Fruit fly (Drosophila melanogaster) whole organism, embryonic: Measurements from ENCODE around the gene CG12224.
A peak's percentile ranks its signal among the peaks of the same experiment; 100 is the strongest.

Experiments used
- BtbVII ChIP-seq: fragments of 200-800 bp; sonication (Bioruptor generic); optimal IDR thresholded peaks from 3 replicates; lab custom pipeline; 2017; ENCODE audit warnings: missing biosample characterization, mild to moderate bottlenecking, missing genetic modification characterization
- CG10979 ChIP-seq: fragments of 200-800 bp; sonication (Bioruptor generic); optimal IDR thresholded peaks from 2 replicates; lab custom pipeline; 2018; ENCODE audit warnings: missing biosample characterization, mild to moderate bottlenecking, missing genetic modification characterization, moderate library complexity
- CG11247 ChIP-seq: fragments of 200-800 bp; sonication (Bioruptor generic); IDR thresholded peaks from 2 replicates; pipeline ENCODE4 v1.3.6; 2022; ENCODE audit warnings: missing biosample characterization, missing genetic modification characterization
- CG11398 ChIP-seq: fragments of 200-800 bp; sonication (Bioruptor generic); optimal IDR thresholded peaks from 2 replicates; lab custom pipeline; 2016; ENCODE audit warnings: missing biosample characterization, missing genetic modification characterization
- CG11560 ChIP-seq: fragments of 200-800 bp; sonication (Bioruptor generic); IDR thresholded peaks from 3 replicates; pipeline ENCODE4 v1.3.6; 2022; ENCODE audit warnings: missing biosample characterization, missing genetic modification characterization
- CG12744 ChIP-seq: fragments of 200-800 bp; sonication (Bioruptor generic); optimal IDR thresholded peaks from 2 replicates; lab custom pipeline; 2016; ENCODE audit warnings: missing biosample characterization, missing genetic modification characterization
- CG13624 ChIP-seq: fragments of 200-800 bp; sonication (Bioruptor generic); optimal IDR thresholded peaks from 2 replicates; lab custom pipeline; 2016; ENCODE audit warnings: missing biosample characterization, missing genetic modification characterization
- CG15479 ChIP-seq: fragments of 200-800 bp; sonication (Bioruptor generic); optimal IDR thresholded peaks from 3 replicates; lab custom pipeline; 2019; ENCODE audit warnings: missing biosample characterization, mild to moderate bottlenecking, missing genetic modification characterization, moderate library complexity
- CG18599 ChIP-seq: fragments of 200-800 bp; sonication (Bioruptor generic); optimal IDR thresholded peaks from 3 replicates; lab custom pipeline; 2017; ENCODE audit warnings: missing biosample characterization, missing genetic modification characterization, mild to moderate bottlenecking, moderate library complexity, missing genetic modification reagents
- CG2129 ChIP-seq: fragments of 200-800 bp; sonication (Bioruptor generic); IDR thresholded peaks from 2 replicates; pipeline ENCODE4 v1.3.6; 2022; ENCODE audit warnings: missing biosample characterization, missing genetic modification characterization; ENCODE audit not compliant: partially characterized antibody
- CG2875 ChIP-seq: fragments of 200-800 bp; sonication (Bioruptor generic); optimal IDR thresholded peaks from 2 replicates; lab custom pipeline; 2017; ENCODE audit warnings: missing biosample characterization, mild to moderate bottlenecking, missing genetic modification characterization, missing genetic modification reagents
- CG30020 ChIP-seq: fragments of 200-800 bp; optimal IDR thresholded peaks from 2 replicates; lab custom pipeline; 2019; ENCODE audit warnings: missing biosample characterization, mild to moderate bottlenecking, missing genetic modification characterization, moderate library complexity
- CG32532 ChIP-seq: fragments of 200-800 bp; sonication (Bioruptor generic); IDR thresholded peaks from 2 replicates; pipeline ENCODE4 v1.3.6; 2022; ENCODE audit warnings: missing biosample characterization, missing genetic modification characterization
- CG4328 ChIP-seq: fragments of 200-800 bp; sonication (Bioruptor generic); optimal IDR thresholded peaks from 3 replicates; lab custom pipeline; 2017; ENCODE audit warnings: missing biosample characterization, missing genetic modification reagents, missing genetic modification characterization
- CG4360 ChIP-seq: fragments of 200-800 bp; sonication (Bioruptor generic); IDR thresholded peaks from 2 replicates; pipeline ENCODE4 v1.3.6; 2022; ENCODE audit warnings: missing biosample characterization, missing genetic modification characterization
- CG4404 ChIP-seq: fragments of 200-800 bp; sonication (Bioruptor generic); IDR thresholded peaks from 2 replicates; pipeline ENCODE4 v1.3.6; 2022; ENCODE audit warnings: missing biosample characterization, missing genetic modification characterization
- CG4424 ChIP-seq: fragments of 200-800 bp; sonication (Bioruptor generic); optimal IDR thresholded peaks from 3 replicates; lab custom pipeline; 2016; ENCODE audit warnings: missing biosample characterization, missing genetic modification characterization
- CG4730 ChIP-seq: fragments of 200-800 bp; sonication (Bioruptor generic); IDR thresholded peaks from 2 replicates; pipeline ENCODE4 v1.3.6; 2022; ENCODE audit warnings: missing biosample characterization, missing genetic modification characterization
- CG5180 ChIP-seq: fragments of 200-800 bp; sonication (Bioruptor generic); optimal IDR thresholded peaks from 3 replicates; lab custom pipeline; 2017; ENCODE audit warnings: missing biosample characterization, missing genetic modification characterization, mild to moderate bottlenecking, moderate library complexity, missing genetic modification reagents
- CG5953 ChIP-seq: fragments of 200-800 bp; sonication (Bioruptor generic); IDR thresholded peaks from 2 replicates; pipeline ENCODE4 v1.3.6; 2022; ENCODE audit warnings: missing biosample characterization, missing genetic modification characterization
- CG6254 ChIP-seq: fragments of 200-800 bp; sonication (Bioruptor generic); optimal IDR thresholded peaks from 3 replicates; lab custom pipeline; 2017; ENCODE audit warnings: mild to moderate bottlenecking, missing biosample characterization, missing genetic modification reagents, missing genetic modification characterization
- CG8478 ChIP-seq: fragments of >200 bp; optimal IDR thresholded peaks from 2 replicates; lab custom pipeline; 2018
- Chrac-16 ChIP-seq: fragments of 200-800 bp; sonication (Bioruptor generic); optimal IDR thresholded peaks from 3 replicates; lab custom pipeline; 2016; ENCODE audit warnings: missing biosample characterization, missing genetic modification characterization
- Dek ChIP-seq: fragments of 200-800 bp; sonication (Bioruptor generic); optimal IDR thresholded peaks from 3 replicates; lab custom pipeline; 2019; ENCODE audit warnings: missing biosample characterization, mild to moderate bottlenecking, missing genetic modification characterization, moderate library complexity
- Ets97D ChIP-seq: fragments of 200-800 bp; sonication (Bioruptor generic); optimal IDR thresholded peaks from 3 replicates; lab custom pipeline; 2016; ENCODE audit warnings: missing biosample characterization, missing genetic modification characterization
- Fer2 ChIP-seq: fragments of 200-800 bp; sonication (Bioruptor generic); optimal IDR thresholded peaks from 2 replicates; lab custom pipeline; 2018; ENCODE audit warnings: missing biosample characterization, mild to moderate bottlenecking, missing genetic modification characterization, moderate library complexity
- H2.0 ChIP-seq: fragments of 200-800 bp; sonication (Bioruptor generic); IDR thresholded peaks from 2 replicates; pipeline ENCODE4 v1.3.6; 2022; ENCODE audit warnings: missing biosample characterization, missing genetic modification characterization
- HLH4C ChIP-seq: fragments of 200-800 bp; sonication (Bioruptor generic); IDR thresholded peaks from 3 replicates; pipeline ENCODE4 v1.3.6; 2022; ENCODE audit warnings: missing biosample characterization, missing genetic modification characterization; ENCODE audit not compliant: partially characterized antibody
- Kr ChIP-seq: fragments of 200-800 bp; sonication (Bioruptor generic); optimal IDR thresholded peaks from 2 replicates; lab custom pipeline; 2017; ENCODE audit warnings: missing biosample characterization, mild to moderate bottlenecking, missing genetic modification characterization
- Lpt ChIP-seq: fragments of >200 bp; optimal IDR thresholded peaks from 2 replicates; lab custom pipeline; 2018; ENCODE audit warnings: missing biosample characterization, missing genetic modification characterization
- MTF-1 ChIP-seq: fragments of 200-800 bp; sonication (Bioruptor generic); optimal IDR thresholded peaks from 2 replicates; lab custom pipeline; 2018; ENCODE audit warnings: missing biosample characterization, mild to moderate bottlenecking, missing genetic modification characterization, borderline replicate concordance
- Meics ChIP-seq: fragments of 200-800 bp; sonication (Bioruptor generic); optimal IDR thresholded peaks from 2 replicates; lab custom pipeline; 2017; ENCODE audit warnings: missing biosample characterization, mild to moderate bottlenecking, missing genetic modification characterization
- NC2β ChIP-seq: fragments of 200-800 bp; sonication (Bioruptor generic); optimal IDR thresholded peaks from 2 replicates; lab custom pipeline; 2016; ENCODE audit warnings: missing biosample characterization, missing genetic modification characterization
- PHDP ChIP-seq: fragments of 200-800 bp; sonication (Bioruptor generic); optimal IDR thresholded peaks from 3 replicates; lab custom pipeline; 2018; ENCODE audit warnings: missing biosample characterization, mild to moderate bottlenecking, missing genetic modification characterization, moderate library complexity
- Ptx1 ChIP-seq: fragments of 200-800 bp; sonication (Bioruptor generic); IDR thresholded peaks from 2 replicates; pipeline ENCODE4 v1.3.6; 2022; ENCODE audit warnings: missing biosample characterization, missing genetic modification characterization
- Vsx1 ChIP-seq: fragments of 200-800 bp; sonication (Bioruptor generic); optimal IDR thresholded peaks from 2 replicates; lab custom pipeline; 2017; ENCODE audit warnings: missing biosample characterization, mild to moderate bottlenecking, missing genetic modification characterization, missing genetic modification reagents
- bsh ChIP-seq, 2 experiments: fragments of 200-800 bp; sonication (Bioruptor generic); optimal IDR thresholded peaks; 2 replicates each; lab custom pipeline; 2017 to 2018; ENCODE audit warnings: mild to moderate bottlenecking in 2 of 2, missing biosample characterization in 2 of 2, missing genetic modification characterization in 2 of 2, moderate library complexity in 1 of 2
- dmrt99B ChIP-seq: fragments of 200-800 bp; sonication (Bioruptor generic); optimal IDR thresholded peaks from 2 replicates; lab custom pipeline; 2018; ENCODE audit warnings: missing biosample characterization, mild to moderate bottlenecking, missing genetic modification characterization, moderate library complexity
- dpn ChIP-seq, 2 experiments: fragments of 200-800 bp; sonication (Bioruptor generic); optimal IDR thresholded peaks; 3 replicates each; lab custom pipeline; 2016; ENCODE audit warnings: missing biosample characterization in 2 of 2, missing genetic modification characterization in 2 of 2
- fd96Cb ChIP-seq: fragments of 200-800 bp; sonication (Bioruptor generic); optimal IDR thresholded peaks from 2 replicates; lab custom pipeline; 2018; ENCODE audit warnings: missing biosample characterization, mild to moderate bottlenecking, missing genetic modification characterization, moderate library complexity
- lov ChIP-seq, 2 experiments: fragments of 200-800 bp in 1 of 2; fragments of >200 bp in 1 of 2; sonication (Bioruptor generic) in 1 of 2; IDR thresholded peaks in 1 of 2; optimal IDR thresholded peaks in 1 of 2; 2 replicates in 1 of 2; 3 replicates in 1 of 2; pipeline versions ENCODE4 v1.3.6 to Lab custom; 2017 to 2022; ENCODE audit warnings: missing biosample characterization in 1 of 2, missing genetic modification characterization in 1 of 2
- nau ChIP-seq: fragments of 200-800 bp; sonication (Bioruptor generic); optimal IDR thresholded peaks from 3 replicates; lab custom pipeline; 2017; ENCODE audit warnings: missing biosample characterization, mild to moderate bottlenecking, missing genetic modification characterization, missing genetic modification reagents
- pho ChIP-seq: fragments of 200-800 bp; sonication (Bioruptor generic); optimal IDR thresholded peaks from 2 replicates; lab custom pipeline; 2016; ENCODE audit warnings: missing biosample characterization, missing genetic modification characterization
- repo ChIP-seq: fragments of 200-800 bp; sonication (Bioruptor generic); optimal IDR thresholded peaks from 2 replicates; lab custom pipeline; 2016; ENCODE audit warnings: missing biosample characterization, missing genetic modification characterization
- schlank ChIP-seq: fragments of 200-800 bp; sonication (Bioruptor generic); optimal IDR thresholded peaks from 2 replicates; lab custom pipeline; 2018; ENCODE audit warnings: missing biosample characterization, mild to moderate bottlenecking, missing genetic modification characterization
- sens-2 ChIP-seq: fragments of 200-800 bp; sonication (Bioruptor generic); IDR thresholded peaks from 2 replicates; pipeline ENCODE4 v1.3.6; 2022; ENCODE audit warnings: missing biosample characterization, missing genetic modification characterization
- sima ChIP-seq: fragments of 200-800 bp; sonication (Bioruptor generic); optimal IDR thresholded peaks from 2 replicates; lab custom pipeline; 2016; ENCODE audit warnings: missing biosample characterization, missing genetic modification characterization
- sob ChIP-seq: fragments of 200-800 bp; sonication (Bioruptor generic); IDR thresholded peaks from 2 replicates; pipeline ENCODE4 v1.3.6; 2022; ENCODE audit warnings: missing biosample characterization, missing genetic modification characterization
- tin ChIP-seq: fragments of 200-800 bp; sonication (Bioruptor generic); optimal IDR thresholded peaks from 3 replicates; lab custom pipeline; 2016; ENCODE audit warnings: missing biosample characterization, missing genetic modification characterization

The CG12224 gene

DNA sequence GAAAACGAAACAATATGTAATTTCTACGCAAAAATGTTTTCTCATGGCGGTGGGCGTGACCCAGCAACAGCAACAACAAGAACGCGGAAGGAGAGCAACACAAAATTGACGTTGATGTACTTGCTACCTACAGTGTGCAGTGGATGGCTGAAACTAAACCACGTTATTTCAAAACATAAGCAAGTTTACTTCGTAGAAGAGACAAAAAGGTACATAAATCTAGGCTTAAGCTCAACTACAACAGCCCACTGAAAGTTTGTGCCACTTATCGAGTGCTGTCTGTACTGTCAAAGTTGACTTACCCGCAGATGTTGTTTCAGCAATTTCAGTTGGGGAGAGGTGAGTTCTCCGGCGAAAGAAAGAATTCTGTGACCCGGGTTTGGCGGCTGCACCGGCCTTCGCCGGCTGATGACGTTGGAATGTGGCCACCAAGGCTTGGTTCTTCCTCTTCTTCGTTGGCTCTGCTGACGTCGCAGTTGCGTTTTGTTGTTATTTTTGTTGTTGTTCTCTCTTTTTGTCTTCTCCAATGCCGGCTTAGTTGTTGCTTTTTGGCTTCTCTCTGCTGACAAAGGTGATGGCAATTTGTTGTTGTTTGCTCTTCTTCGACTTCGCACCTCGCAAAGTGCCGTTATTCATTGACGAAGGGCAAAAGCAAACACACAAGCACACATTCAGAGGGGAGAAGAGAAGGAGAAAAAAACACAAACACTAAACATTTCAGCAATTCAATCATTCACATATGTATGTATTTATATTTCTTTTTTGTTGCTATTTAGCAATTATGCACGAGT is 34.6 kb downstream of the CG12224 start (continued):
- TF ChIP-seq CG5180 (GFP tag; lab: Kevin White, UChicago) (no peak), BtbVII (GFP tag; lab: Kevin White, UChicago) (no peak), dmrt99B (tag; lab: Kevin White, UChicago) (no peak), CG6254 (GFP tag; lab: Kevin White, UChicago) (no peak), sima (GFP tag; lab: Kevin White, UChicago) (no peak), fd96Cb (no peak), HLH4C (GFP tag; lab: Robert Waterston, UW) (no peak), CG4360 (peak; percentile 80), pho (GFP tag; lab: Kevin White, UChicago) (no peak), CG11398 (GFP tag; lab: Kevin White, UChicago) (no peak), Ptx1 (GFP tag; lab: Robert Waterston, UW) (peak; percentile 41; the same call in 1 of the 2 replicates), CG4328 (GFP tag; lab: Kevin White, UChicago) (no peak), CG4424 (GFP tag; lab: Kevin White, UChicago) (no peak), CG18599 (GFP tag; lab: Kevin White, UChicago) (peak; percentile 34), CG13624 (no peak), dpn (GFP tag; optimal IDR thresholded peaks at IDR 0.05; lab: Kevin White, UChicago) (peak in 1 of 2 experiments; percentile 29), Ets97D (GFP tag; lab: Kevin White, UChicago) (no peak), PHDP (peak; percentile 2), Lpt (GFP tag; lab: Kevin White, UChicago) (no peak), CG4404 (GFP tag; lab: Robert Waterston, UW) (no peak), Meics (no peak), MTF-1 (GFP tag; lab: Kevin White, UChicago) (no peak), repo (GFP tag; lab: Kevin White, UChicago) (no peak), sens-2 (GFP tag; lab: Robert Waterston, UW) (no peak), CG2875 (no peak), Fer2 (tag; lab: Kevin White, UChicago) (no peak), CG5953 (GFP tag; lab: Robert Waterston, UW) (no peak), tin (GFP tag; lab: Kevin White, UChicago) (no peak), CG30020 (tag; lab: Kevin White, UChicago) (no peak), bsh (GFP tag; optimal IDR thresholded peaks at IDR 0.05; lab: Kevin White, UChicago) (peak in 1 of 2 experiments; percentile 19), CG4730 (no peak), CG8478 (lab: Kevin White, UChicago) (no peak), Chrac-16 (GFP tag; lab: Kevin White, UChicago) (no peak), Vsx1 (GFP tag; lab: Kevin White, UChicago) (no peak), H2.0 (GFP tag; lab: Robert Waterston, UW) (0 out of 2 replicates have a peak, but pooled peaks have one; percentile 30), CG32532 (GFP tag; lab: Robert Waterston, UW) (peak; percentile 49), lov (optimal IDR thresholded peaks at IDR 0.05; lab: Kevin White, UChicago) (no peak), lov (GFP tag; IDR thresholded peaks at IDR 0.05; lab: Robert Waterston, UW) (no peak), CG11560 (no peak), Kr (GFP tag; lab: Kevin White, UChicago) (no peak), schlank (no peak), Dek (tag; lab: Kevin White, UChicago) (no peak), CG11247 (GFP tag; lab: Robert Waterston, UW) (0 out of 2 replicates have a peak, but pooled peaks have one; percentile 18), NC2β (GFP tag; lab: Kevin White, UChicago) (no peak), CG2129 (GFP tag; lab: Robert Waterston, UW) (no peak), CG12744 (GFP tag; lab: Kevin White, UChicago) (no peak), sob (GFP tag; lab: Robert Waterston, UW) (peak; percentile 52; the same call in 1 of the 2 replicates), nau (GFP tag; lab: Kevin White, UChicago) (no peak), CG10979 (tag; lab: Kevin White, UChicago) (no peak), CG15479 (GFP tag; lab: Kevin White, UChicago) (no peak)
